Worm (Caenorhabditis elegans): ENCODE data around the gene C49F8.1.

The C49F8.1 gene

DNA sequence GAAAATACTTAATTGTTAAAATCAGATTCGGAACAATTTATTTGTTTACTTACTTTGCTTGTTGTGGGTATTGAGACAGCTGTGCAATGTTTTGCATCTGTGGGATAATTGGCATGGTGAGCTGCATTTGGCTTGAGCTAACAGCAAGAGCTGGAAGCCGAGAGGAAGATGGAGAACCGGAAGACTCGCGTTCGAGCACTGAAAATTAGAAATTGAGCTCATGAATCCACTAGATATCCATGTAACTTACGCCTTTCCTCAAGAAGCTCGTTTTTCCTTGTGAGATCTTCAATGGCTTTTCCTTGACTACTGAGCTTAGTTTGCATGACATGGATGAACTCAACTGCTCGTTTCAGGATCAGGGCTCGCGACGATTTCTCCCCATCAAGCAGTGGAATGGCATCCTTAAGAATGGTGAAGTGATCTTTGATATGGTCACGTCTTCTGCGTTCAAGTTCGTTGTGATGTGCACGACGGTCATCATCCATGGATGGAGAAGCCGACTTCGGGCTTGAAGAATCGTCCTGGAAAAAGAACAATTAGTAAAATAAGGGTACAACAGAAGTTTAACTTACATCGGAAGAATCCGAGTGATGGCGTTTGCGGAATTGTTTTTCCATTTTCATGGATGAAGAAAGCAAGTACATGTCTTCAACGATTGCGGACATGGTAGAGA lies 14.5 kb downstream of the C49F8.1 start:
- TF ChIP-seq sem-2 (GFP tag; optimal IDR thresholded peaks at IDR 0.05), result no peak
- TF ChIP-seq ham-2 (GFP tag; optimal IDR thresholded peaks at IDR 0.05), result no peak
- no peak for TF ChIP-seq ceh-83 (GFP tag; optimal IDR thresholded peaks at IDR 0.05)
- no peak for TF ChIP-seq bed-3 (GFP tag; optimal IDR thresholded peaks at IDR 0.05)

DNA sequence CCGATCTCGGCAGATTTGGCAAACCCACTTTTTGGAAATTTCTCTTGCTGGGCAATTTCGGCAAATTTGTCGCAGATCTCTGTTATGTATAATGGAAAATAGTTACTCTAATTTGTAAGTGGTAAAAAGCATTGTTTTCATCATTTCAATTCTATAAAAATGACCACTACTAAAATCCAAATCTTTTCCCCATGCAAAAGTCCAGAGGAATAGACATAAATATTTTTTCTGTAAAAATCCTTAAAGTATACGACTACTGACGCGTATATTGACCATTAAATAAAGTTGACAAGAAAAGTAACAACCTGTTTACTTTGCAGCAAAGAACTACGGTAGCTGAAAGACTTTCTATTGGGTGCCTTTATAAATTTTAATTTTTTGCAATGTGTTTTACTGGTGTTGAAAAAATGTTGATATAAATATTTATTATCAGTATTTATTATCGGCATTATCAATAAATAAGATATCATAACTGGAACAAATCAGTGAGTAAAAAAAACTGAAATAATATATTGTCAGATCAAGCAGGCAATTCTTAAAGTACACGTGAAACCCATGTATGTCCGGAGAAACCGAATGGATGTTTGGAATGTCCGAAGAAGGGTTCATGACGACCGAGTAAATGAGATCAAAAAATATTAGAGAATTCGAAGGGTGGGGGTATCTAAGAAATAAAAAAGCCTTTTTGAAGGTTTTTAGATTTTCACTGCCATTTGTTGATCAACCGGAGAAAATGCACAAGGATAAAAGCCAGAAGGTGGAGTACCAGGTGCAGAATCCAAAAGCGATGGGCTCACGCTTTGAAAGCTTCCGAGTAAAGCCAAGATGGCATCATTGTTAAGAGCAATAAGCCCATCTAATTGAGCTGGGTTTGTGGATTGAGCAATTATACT lies 15.3 kb downstream of the C49F8.1 start:
- TF ChIP-seq mep-1 (tag; optimal IDR thresholded peaks at IDR 0.05), result no peak
- no peak for TF ChIP-seq ces-1 (GFP tag; optimal IDR thresholded peaks at IDR 0.05)
- no peak for TF ChIP-seq flh-1 (GFP tag; optimal IDR thresholded peaks at IDR 0.05)
- TF ChIP-seq nhr-12 (tag; optimal IDR thresholded peaks at IDR 0.05), result no peak
- no peak for TF ChIP-seq nhr-28 (tag; optimal IDR thresholded peaks at IDR 0.05)
- TF ChIP-seq nhr-237 (tag; optimal IDR thresholded peaks at IDR 0.05), result no peak

DNA sequence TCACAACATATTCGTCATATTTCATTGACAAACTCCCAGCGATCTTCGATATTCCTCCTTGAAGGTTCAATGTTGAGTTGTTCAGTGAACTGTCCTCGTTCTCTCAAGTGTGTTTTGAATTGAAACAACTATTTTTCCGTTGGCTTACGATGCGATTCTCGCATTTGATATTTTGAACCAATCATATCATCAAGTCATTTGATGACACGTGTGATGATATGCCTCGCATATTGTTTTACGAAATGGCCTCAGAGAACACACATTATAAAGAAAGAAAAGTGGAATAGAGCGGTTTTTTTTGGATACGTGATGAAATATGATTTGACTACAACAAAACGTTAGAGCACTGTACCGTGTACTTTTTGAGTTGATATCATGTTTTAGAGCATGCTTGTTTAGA lies 16.4 kb downstream of the C49F8.1 start:
- TF ChIP-seq lin-32 (GFP tag; optimal IDR thresholded peaks at IDR 0.05), result no peak
- no peak for TF ChIP-seq sem-2 (GFP tag; optimal IDR thresholded peaks at IDR 0.05)

DNA sequence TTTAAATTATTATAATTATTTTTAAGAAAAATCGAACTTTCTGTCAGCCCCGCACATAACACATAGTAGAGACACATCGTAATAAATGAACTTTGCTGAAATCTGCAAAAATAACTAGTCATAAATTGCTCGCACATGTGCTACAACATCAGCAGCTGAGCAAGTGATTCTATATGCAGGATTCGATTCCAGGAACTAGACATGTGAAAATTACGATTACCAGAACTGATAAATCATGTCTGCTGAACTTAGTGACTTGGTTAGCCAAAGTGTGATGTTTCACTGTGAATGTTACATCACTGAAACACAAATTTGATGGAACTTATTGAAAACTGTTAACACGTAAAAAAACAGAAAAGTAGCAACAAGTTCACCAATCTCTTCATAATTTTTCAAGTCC lies 17.5 kb downstream of the C49F8.1 start:
- TF ChIP-seq nhr-76 (tag; optimal IDR thresholded peaks at IDR 0.05) (no peak), mab-5 (tag; optimal IDR thresholded peaks at IDR 0.05) (no peak), blmp-1 (tag; optimal IDR thresholded peaks at IDR 0.05) (no peak), zip-8 (tag; optimal IDR thresholded peaks at IDR 0.05) (no peak), cnd-1 (tag; optimal IDR thresholded peaks at IDR 0.05) (no peak), bed-3 (GFP tag; optimal IDR thresholded peaks at IDR 0.05) (no peak), pha-4 (tag; optimal IDR thresholded peaks at IDR 0.05) (no peak), ceh-83 (GFP tag; optimal IDR thresholded peaks at IDR 0.05) (no peak), ztf-11 (tag; optimal IDR thresholded peaks at IDR 0.05) (no peak), ceh-39 (tag; optimal IDR thresholded peaks at IDR 0.05) (no peak), unc-62 (GFP tag; optimal IDR thresholded peaks at IDR 0.05) (no peak), flh-1 (GFP tag; optimal IDR thresholded peaks at IDR 0.05) (no peak), lin-32 (GFP tag; optimal IDR thresholded peaks at IDR 0.05) (no peak), sem-2 (GFP tag; optimal IDR thresholded peaks at IDR 0.05) (no peak), snpc-4 (tag; optimal IDR thresholded peaks at IDR 0.05) (no peak), lsy-2 (tag; optimal IDR thresholded peaks at IDR 0.05) (no peak), drap-1 (GFP tag; optimal IDR thresholded peaks at IDR 0.05) (no peak)

DNA sequence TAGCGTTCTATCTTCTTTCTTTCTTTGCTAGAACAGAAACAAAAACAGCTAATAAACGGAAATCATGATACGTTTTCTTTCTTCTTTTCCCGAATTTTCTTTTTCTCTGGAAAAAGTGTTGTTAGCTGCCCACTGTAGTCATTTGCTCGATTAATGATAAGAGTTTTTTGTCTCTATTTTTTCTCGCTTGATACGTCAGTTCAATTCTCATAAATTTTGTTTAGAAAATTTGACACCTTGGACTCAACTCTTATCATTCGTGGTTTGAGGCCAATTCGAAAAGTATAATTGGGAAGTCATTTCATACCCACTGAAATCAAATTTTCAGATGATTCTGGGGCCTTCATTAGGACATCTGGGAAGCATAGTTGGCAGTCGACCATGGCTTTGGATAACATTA lies 22.9 kb downstream of the C49F8.1 start:
- TF ChIP-seq mab-5 (tag; optimal IDR thresholded peaks at IDR 0.05) (no peak), nhr-28 (tag; optimal IDR thresholded peaks at IDR 0.05) (no peak), mls-2 (tag; optimal IDR thresholded peaks at IDR 0.05) (no peak), unc-120 (tag; optimal IDR thresholded peaks at IDR 0.05; ENCODE audit: poor library complexity, severe bottlenecking) (no peak), mep-1 (tag; optimal IDR thresholded peaks at IDR 0.05) (no peak), nhr-2 (tag; optimal IDR thresholded peaks at IDR 0.05) (no peak), sptf-1 (tag; optimal IDR thresholded peaks at IDR 0.05) (no peak), ceh-43 (GFP tag; optimal IDR thresholded peaks at IDR 0.05) (no peak), hlh-1 (tag; optimal IDR thresholded peaks at IDR 0.05) (no peak), pha-4 (tag; optimal IDR thresholded peaks at IDR 0.05) (no peak), elt-1 (tag; optimal IDR thresholded peaks at IDR 0.05; ENCODE audit: borderline replicate concordance, insufficient read depth) (no peak), snpc-4 (tag; optimal IDR thresholded peaks at IDR 0.05) (no peak), M03D4.4 (tag; optimal IDR thresholded peaks at IDR 0.05) (no peak), unc-62 (GFP tag; optimal IDR thresholded peaks at IDR 0.05) (no peak), ces-1 (GFP tag; optimal IDR thresholded peaks at IDR 0.05) (no peak), nhr-76 (tag; optimal IDR thresholded peaks at IDR 0.05) (no peak)
